Fruit fly (Drosophila melanogaster) whole organism, embryonic: ENCODE data around the gene Jarid2.

Experiments used
- Atf3 ChIP-seq: fragments of 200-800 bp; sonication (Bioruptor generic); optimal IDR thresholded peaks from 3 replicates; lab custom pipeline; 2016; ENCODE audit warnings: missing biosample characterization, missing genetic modification characterization
- Atf6 ChIP-seq: fragments of 200-800 bp; sonication (Bioruptor generic); IDR thresholded peaks from 2 replicates; pipeline ENCODE4 v1.3.6; 2022; ENCODE audit warnings: missing biosample characterization, missing genetic modification characterization
- BtbVII ChIP-seq: fragments of 200-800 bp; sonication (Bioruptor generic); optimal IDR thresholded peaks from 3 replicates; lab custom pipeline; 2017; ENCODE audit warnings: missing biosample characterization, mild to moderate bottlenecking, missing genetic modification characterization
- CG10267 ChIP-seq: fragments of 200-800 bp; sonication (Bioruptor generic); optimal IDR thresholded peaks from 2 replicates; lab custom pipeline; 2018; ENCODE audit warnings: missing biosample characterization, mild to moderate bottlenecking, missing genetic modification characterization, moderate library complexity
- CG11093 ChIP-seq: fragments of 200-800 bp; sonication (Bioruptor generic); IDR thresholded peaks from 3 replicates; pipeline ENCODE4 v1.3.6; 2022; ENCODE audit warnings: missing biosample characterization, missing genetic modification characterization
- CG11723 ChIP-seq: fragments of 200-800 bp; sonication (Bioruptor generic); optimal IDR thresholded peaks from 2 replicates; lab custom pipeline; 2017; ENCODE audit warnings: missing biosample characterization, mild to moderate bottlenecking, missing genetic modification characterization
- CG12299 ChIP-seq: fragments of 200-800 bp; sonication (Bioruptor generic); optimal IDR thresholded peaks from 2 replicates; lab custom pipeline; 2018; ENCODE audit warnings: missing biosample characterization, mild to moderate bottlenecking, missing genetic modification characterization
- CG12744 ChIP-seq: fragments of 200-800 bp; sonication (Bioruptor generic); optimal IDR thresholded peaks from 2 replicates; lab custom pipeline; 2016; ENCODE audit warnings: missing biosample characterization, missing genetic modification characterization
- CG13123 ChIP-seq: fragments of 200-800 bp; sonication (Bioruptor generic); optimal IDR thresholded peaks from 2 replicates; lab custom pipeline; 2016; ENCODE audit warnings: missing biosample characterization, missing genetic modification characterization
- CG1529 ChIP-seq: fragments of 200-800 bp; sonication (Bioruptor generic); optimal IDR thresholded peaks from 3 replicates; lab custom pipeline; 2018; ENCODE audit warnings: missing biosample characterization, missing genetic modification characterization
- CG17385 ChIP-seq: fragments of 200-800 bp; sonication (Bioruptor generic); optimal IDR thresholded peaks from 3 replicates; lab custom pipeline; 2018; ENCODE audit warnings: missing biosample characterization, mild to moderate bottlenecking, missing genetic modification characterization
- CG2120 ChIP-seq: fragments of 200-800 bp; sonication (Bioruptor generic); optimal IDR thresholded peaks from 3 replicates; lab custom pipeline; 2016; ENCODE audit warnings: missing biosample characterization, missing genetic modification characterization
- CG31365 ChIP-seq: fragments of 200-800 bp; sonication (Bioruptor generic); optimal IDR thresholded peaks from 2 replicates; lab custom pipeline; 2018; ENCODE audit warnings: missing biosample characterization, mild to moderate bottlenecking, missing genetic modification characterization
- CG34422 ChIP-seq: fragments of 200-800 bp; sonication (Bioruptor generic); IDR thresholded peaks from 3 replicates; pipeline ENCODE4 v1.3.6; 2022; ENCODE audit warnings: missing biosample characterization, missing genetic modification characterization
- CG3847 ChIP-seq: fragments of 200-800 bp; sonication (Bioruptor generic); IDR thresholded peaks from 2 replicates; pipeline ENCODE4 v1.3.6; 2022; ENCODE audit warnings: missing biosample characterization, missing genetic modification characterization
- CG5180 ChIP-seq: fragments of 200-800 bp; sonication (Bioruptor generic); optimal IDR thresholded peaks from 3 replicates; lab custom pipeline; 2017; ENCODE audit warnings: missing biosample characterization, missing genetic modification characterization, mild to moderate bottlenecking, moderate library complexity, missing genetic modification reagents
- CG5245 ChIP-seq: fragments of 200-800 bp; sonication (Bioruptor generic); optimal IDR thresholded peaks from 3 replicates; lab custom pipeline; 2016; ENCODE audit warnings: missing biosample characterization, missing genetic modification characterization
- CG6791 ChIP-seq: fragments of 200-800 bp; sonication (Bioruptor generic); IDR thresholded peaks from 3 replicates; pipeline ENCODE4 v1.3.6; 2022; ENCODE audit warnings: missing biosample characterization, missing genetic modification characterization; ENCODE audit not compliant: partially characterized antibody
- CG7271 ChIP-seq: fragments of 200-800 bp; sonication (Bioruptor generic); optimal IDR thresholded peaks from 2 replicates; lab custom pipeline; 2018; ENCODE audit warnings: missing biosample characterization, mild to moderate bottlenecking, missing genetic modification characterization, moderate library complexity
- CG7372 ChIP-seq: fragments of 200-800 bp; sonication (Bioruptor generic); IDR thresholded peaks from 2 replicates; pipeline ENCODE4 v1.3.6; 2022; ENCODE audit warnings: missing biosample characterization, missing genetic modification characterization
- CG7786 ChIP-seq: fragments of 200-800 bp; sonication (Bioruptor generic); optimal IDR thresholded peaks from 2 replicates; lab custom pipeline; 2016; ENCODE audit warnings: missing biosample characterization, missing genetic modification characterization
- CHES-1-like ChIP-seq: fragments of 200-800 bp; sonication (Bioruptor generic); optimal IDR thresholded peaks from 2 replicates; lab custom pipeline; 2016; ENCODE audit warnings: missing biosample characterization, missing genetic modification characterization
- CTCF ChIP-seq: fragments of 200-800 bp; sonication (Bioruptor generic); optimal IDR thresholded peaks from 2 replicates; lab custom pipeline; 2017; ENCODE audit warnings: missing biosample characterization, mild to moderate bottlenecking, missing genetic modification characterization, moderate library complexity
- Fer1 ChIP-seq: fragments of 200-800 bp; sonication (Bioruptor generic); optimal IDR thresholded peaks from 2 replicates; lab custom pipeline; 2017; ENCODE audit warnings: missing biosample characterization, mild to moderate bottlenecking, missing genetic modification characterization
- Fer3 ChIP-seq: fragments of 200-800 bp; sonication (Bioruptor generic); optimal IDR thresholded peaks from 2 replicates; lab custom pipeline; 2018; ENCODE audit warnings: missing biosample characterization, mild to moderate bottlenecking, missing genetic modification characterization, moderate library complexity
- Hr51 ChIP-seq, 2 experiments: fragments of 200-800 bp; sonication (Bioruptor generic); optimal IDR thresholded peaks; 2 replicates in 1 of 2; 3 replicates in 1 of 2; lab custom pipeline; 2016 to 2018; ENCODE audit warnings: missing biosample characterization in 2 of 2, missing genetic modification characterization in 2 of 2, mild to moderate bottlenecking in 1 of 2, moderate library complexity in 1 of 2
- Mes4 ChIP-seq: fragments of 200-800 bp; sonication (Bioruptor generic); optimal IDR thresholded peaks from 2 replicates; lab custom pipeline; 2016; ENCODE audit warnings: missing biosample characterization, missing genetic modification characterization
- Myb ChIP-seq: fragments of 200-800 bp; sonication (Bioruptor generic); optimal IDR thresholded peaks from 2 replicates; lab custom pipeline; 2016; ENCODE audit warnings: missing biosample characterization, missing genetic modification characterization
- Pdp1 ChIP-seq, 2 experiments: fragments of 200-800 bp; sonication (Bioruptor generic); optimal IDR thresholded peaks; 3 replicates each; lab custom pipeline; 2016; ENCODE audit warnings: missing biosample characterization in 2 of 2, missing genetic modification characterization in 2 of 2, mild to moderate bottlenecking in 1 of 2, moderate library complexity in 1 of 2
- Side ChIP-seq: fragments of 200-800 bp; sonication (Bioruptor generic); optimal IDR thresholded peaks from 2 replicates; lab custom pipeline; 2016; ENCODE audit warnings: missing biosample characterization, missing genetic modification characterization
- Vsx1 ChIP-seq: fragments of 200-800 bp; sonication (Bioruptor generic); optimal IDR thresholded peaks from 2 replicates; lab custom pipeline; 2017; ENCODE audit warnings: missing biosample characterization, mild to moderate bottlenecking, missing genetic modification characterization, missing genetic modification reagents
- al ChIP-seq: fragments of 200-800 bp; sonication (Bioruptor generic); IDR thresholded peaks from 2 replicates; pipeline ENCODE4 v1.3.6; 2022; ENCODE audit warnings: missing biosample characterization, missing genetic modification characterization
- btn ChIP-seq: fragments of 200-800 bp; sonication (Bioruptor generic); optimal IDR thresholded peaks from 2 replicates; lab custom pipeline; 2016; ENCODE audit warnings: missing biosample characterization, missing genetic modification characterization
- chif ChIP-seq, 2 experiments: fragments of 200-800 bp; sonication (Bioruptor generic); optimal IDR thresholded peaks; 3 replicates each; lab custom pipeline; 2016; ENCODE audit warnings: missing biosample characterization in 2 of 2, missing genetic modification characterization in 2 of 2
- chinmo ChIP-seq: fragments of 200-800 bp; sonication (Bioruptor generic); IDR thresholded peaks from 4 replicates; pipeline ENCODE4 v1.3.6; 2022; ENCODE audit warnings: missing biosample characterization, missing genetic modification characterization; ENCODE audit not compliant: partially characterized antibody
- corto ChIP-seq: fragments of 200-800 bp; sonication (Bioruptor generic); optimal IDR thresholded peaks from 2 replicates; lab custom pipeline; 2016; ENCODE audit warnings: missing biosample characterization, mild to moderate bottlenecking, missing genetic modification characterization, moderate library complexity
- cwo ChIP-seq: fragments of 200-800 bp; sonication (Bioruptor generic); optimal IDR thresholded peaks from 3 replicates; lab custom pipeline; 2017; ENCODE audit warnings: missing biosample characterization, missing genetic modification characterization, mild to moderate bottlenecking, moderate library complexity, missing genetic modification reagents
- danr ChIP-seq: fragments of 200-800 bp; sonication (Bioruptor generic); IDR thresholded peaks from 2 replicates; pipeline ENCODE4 v1.3.6; 2022; ENCODE audit warnings: missing biosample characterization, missing genetic modification characterization
- eyg ChIP-seq: fragments of 200-800 bp; sonication (Bioruptor generic); optimal IDR thresholded peaks from 3 replicates; lab custom pipeline; 2016; ENCODE audit warnings: missing biosample characterization, missing genetic modification characterization
- fu2 ChIP-seq: fragments of 200-800 bp; sonication (Bioruptor generic); optimal IDR thresholded peaks from 2 replicates; lab custom pipeline; 2016; ENCODE audit warnings: missing biosample characterization, missing genetic modification characterization
- ham ChIP-seq: fragments of 200-800 bp; sonication (Bioruptor generic); IDR thresholded peaks from 2 replicates; pipeline ENCODE4 v1.3.6; 2022; ENCODE audit warnings: missing biosample characterization, missing genetic modification characterization
- kah ChIP-seq: fragments of 200-800 bp; sonication (Bioruptor generic); optimal IDR thresholded peaks from 2 replicates; lab custom pipeline; 2018; ENCODE audit warnings: missing biosample characterization, mild to moderate bottlenecking, missing genetic modification characterization
- knrl ChIP-seq: fragments of 200-800 bp; sonication (Bioruptor generic); IDR thresholded peaks from 3 replicates; pipeline ENCODE4 v1.3.6; 2022; ENCODE audit warnings: missing biosample characterization, missing genetic modification characterization; ENCODE audit not compliant: partially characterized antibody
- mld ChIP-seq: fragments of 200-800 bp; sonication (Bioruptor generic); IDR thresholded peaks from 3 replicates; pipeline ENCODE4 v1.3.6; 2022; ENCODE audit warnings: missing biosample characterization, missing genetic modification characterization; ENCODE audit not compliant: partially characterized antibody
- oc ChIP-seq: fragments of 200-800 bp; sonication (Bioruptor generic); optimal IDR thresholded peaks from 2 replicates; lab custom pipeline; 2018; ENCODE audit warnings: missing biosample characterization, mild to moderate bottlenecking, missing genetic modification characterization, moderate library complexity
- pum ChIP-seq: fragments of 200-800 bp; sonication (Bioruptor generic); optimal IDR thresholded peaks from 2 replicates; lab custom pipeline; 2016; ENCODE audit warnings: missing biosample characterization, missing genetic modification characterization
- repo ChIP-seq: fragments of 200-800 bp; sonication (Bioruptor generic); optimal IDR thresholded peaks from 2 replicates; lab custom pipeline; 2016; ENCODE audit warnings: missing biosample characterization, missing genetic modification characterization
- ttk ChIP-seq: fragments of 200-800 bp; sonication (Bioruptor generic); IDR thresholded peaks from 2 replicates; pipeline ENCODE4 v2.1.2; 2022; ENCODE audit warnings: missing biosample characterization, missing genetic modification characterization
- twi ChIP-seq: fragments of 200-800 bp; optimal IDR thresholded peaks from 2 replicates; lab custom pipeline; 2019; ENCODE audit warnings: missing biosample characterization, mild to moderate bottlenecking, missing genetic modification characterization, moderate library complexity
- vfl ChIP-seq: fragments of 200-800 bp; sonication (Bioruptor generic); optimal IDR thresholded peaks from 2 replicates; lab custom pipeline; 2016; ENCODE audit warnings: missing biosample characterization, missing genetic modification characterization
- wek ChIP-seq: fragments of 200-800 bp; sonication (Bioruptor generic); optimal IDR thresholded peaks from 3 replicates; lab custom pipeline; 2018; ENCODE audit warnings: missing biosample characterization, mild to moderate bottlenecking, missing genetic modification characterization, moderate library complexity

Gene Jarid2

DNA sequence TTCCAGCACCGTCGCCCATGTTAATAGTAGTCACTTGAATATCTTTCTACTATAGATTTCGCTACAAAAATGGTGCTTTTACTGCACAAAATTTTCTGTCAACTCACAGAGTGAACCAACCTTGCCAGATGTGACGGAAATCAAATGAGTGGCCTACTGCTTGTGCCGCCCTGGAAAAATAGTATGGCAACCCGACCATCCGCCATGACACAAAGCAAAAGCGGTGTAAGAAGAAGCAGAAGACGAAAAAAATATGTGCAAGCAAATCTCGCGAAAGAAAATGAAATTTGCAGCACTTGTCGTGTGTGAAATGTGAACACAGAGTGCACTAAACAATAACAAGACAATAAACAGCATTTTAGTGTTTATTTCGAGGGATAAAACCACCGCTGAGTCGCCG is at the start of gene Jarid2, which contains the start of gene Uch-L5 (continued):
- TF ChIP-seq CG34422 (GFP tag; lab: Robert Waterston, UW) (peak; percentile 83; the same call in 2 of the 3 replicates), mld (GFP tag; lab: Robert Waterston, UW) (no peak; the same call in 2 of the 3 replicates), Vsx1 (GFP tag; lab: Kevin White, UChicago) (no peak), Fer1 (GFP tag; lab: Kevin White, UChicago) (peak; percentile 44), Mes4 (peak; percentile 14), pum (GFP tag; lab: Kevin White, UChicago) (peak; percentile 42), Fer3 (tag; lab: Kevin White, UChicago) (no peak), chif (GFP tag; optimal IDR thresholded peaks at IDR 0.05; lab: Kevin White, UChicago) (peak; percentile 33 to 38), CG10267 (tag; lab: Kevin White, UChicago) (peak; percentile 71), vfl (GFP tag; lab: Kevin White, UChicago) (peak; percentile 63), CG5180 (no peak), CG3847 (peak; percentile 86), CG12744 (GFP tag; lab: Kevin White, UChicago) (peak; percentile 11), btn (no peak), Atf3 (GFP tag; lab: Kevin White, UChicago) (peak; percentile 21), twi (tag; lab: Kevin White, UChicago) (peak; percentile 25), danr (GFP tag; lab: Robert Waterston, UW) (no peak), eyg (GFP tag; lab: Kevin White, UChicago) (peak; percentile 5), CG11723 (GFP tag; lab: Kevin White, UChicago) (no peak), oc (tag; lab: Kevin White, UChicago) (no peak), CG13123 (GFP tag; lab: Kevin White, UChicago) (peak; percentile 41), Myb (GFP tag; lab: Kevin White, UChicago) (peak; percentile 63), CHES-1-like (GFP tag; lab: Kevin White, UChicago) (peak; percentile 94), CTCF (GFP tag; lab: Kevin White, UChicago) (peak; percentile 59), cwo (GFP tag; lab: Kevin White, UChicago) (no peak), al (no peak), wek (GFP tag; lab: Kevin White, UChicago) (peak; percentile 49), corto (no peak), Hr51 (GFP tag; optimal IDR thresholded peaks at IDR 0.05; lab: Kevin White, UChicago) (peak in 1 of 2 experiments; percentile 30), CG7271 (peak; percentile 48), BtbVII (GFP tag; lab: Kevin White, UChicago) (no peak), fu2 (GFP tag; lab: Kevin White, UChicago) (peak; percentile 56), CG1529 (GFP tag; lab: Kevin White, UChicago) (no peak), CG12299 (tag; lab: Kevin White, UChicago) (no peak), Pdp1 (GFP tag; optimal IDR thresholded peaks at IDR 0.05; lab: Kevin White, UChicago) (peak; percentile 47 to 54), chinmo (0 out of 4 replicates have a peak, but pooled peaks have one; percentile 7), knrl (GFP tag; lab: Robert Waterston, UW) (no peak), repo (GFP tag; lab: Kevin White, UChicago) (peak; percentile 61), ham (GFP tag; lab: Robert Waterston, UW) (no peak), Atf6 (no peak), CG7786 (GFP tag; lab: Kevin White, UChicago) (peak; percentile 58), CG7372 (GFP tag; lab: Robert Waterston, UW) (no peak), CG5245 (GFP tag; lab: Kevin White, UChicago) (peak; percentile 41), Side (GFP tag; lab: Kevin White, UChicago) (peak; percentile 58), kah (no peak), CG6791 (GFP tag; lab: Robert Waterston, UW) (peak; percentile 38; the same call in 1 of the 3 replicates), CG31365 (tag; lab: Kevin White, UChicago) (peak; percentile 11), CG2120 (GFP tag; lab: Kevin White, UChicago) (peak; percentile 58), CG11093 (GFP tag; lab: Robert Waterston, UW) (no peak), CG17385 (GFP tag; lab: Kevin White, UChicago) (peak; percentile 98), ttk (GFP tag; lab: Robert Waterston, UW) (no peak)
